Worm (Caenorhabditis elegans) whole organism, early embryonic: ENCODE measurements around the gene srx-2.

ENCODE experiments used
- B0310.2 ChIP-seq: sonication (generic microtip); optimal IDR thresholded peaks from 2 replicates; lab custom pipeline; 2016; ENCODE audit warnings: mild to moderate bottlenecking, missing genetic modification characterization, missing compliant biosample characterization
- aly-1 ChIP-seq: sonication (generic microtip); optimal IDR thresholded peaks from 2 replicates; lab custom pipeline; 2016; ENCODE audit warnings: missing genetic modification characterization, missing compliant biosample characterization
- ama-1 ChIP-seq: fragments of 150-350 bp; optimal IDR thresholded peaks from 2 replicates; lab custom pipeline; 2014
- ceh-13 ChIP-seq: fragments of 200-800 bp; sonication (Bioruptor generic); optimal IDR thresholded peaks from 2 replicates; lab custom pipeline; 2018; ENCODE audit warnings: mild to moderate bottlenecking, missing genetic modification characterization, missing compliant biosample characterization
- ceh-36 ChIP-seq: sonication (generic microtip); optimal IDR thresholded peaks from 2 replicates; lab custom pipeline; 2016; ENCODE audit warnings: missing genetic modification characterization, inconsistent platforms, missing compliant biosample characterization
- ets-7 ChIP-seq: sonication (generic microtip); optimal IDR thresholded peaks from 2 replicates; lab custom pipeline; 2016; ENCODE audit warnings: missing genotype, missing genetic modification characterization, missing compliant biosample characterization
- flt-1 ChIP-seq: fragments of 200-800 bp; sonication (Bioruptor generic); IDR thresholded peaks from 2 replicates; pipeline ENCODE4 v1.3.6; 2022; ENCODE audit warnings: missing genetic modification characterization, missing compliant biosample characterization
- hmbx-1 ChIP-seq: sonication (generic microtip); optimal IDR thresholded peaks from 2 replicates; lab custom pipeline; 2016; ENCODE audit warnings: mild to moderate bottlenecking, missing genetic modification characterization, missing compliant biosample characterization
- hmg-4 ChIP-seq: fragments of 200-800 bp; sonication (Bioruptor generic); optimal IDR thresholded peaks from 2 replicates; lab custom pipeline; 2018; ENCODE audit warnings: mild to moderate bottlenecking, missing genetic modification characterization, missing compliant biosample characterization
- hnd-1 ChIP-seq: sonication (generic microtip); optimal IDR thresholded peaks from 2 replicates; lab custom pipeline; 2016; ENCODE audit warnings: missing genetic modification characterization, missing compliant biosample characterization
- pes-1 ChIP-seq: fragments of 200-800 bp; sonication (Bioruptor generic); IDR thresholded peaks from 2 replicates; pipeline ENCODE4 v1.3.6; 2022; ENCODE audit warnings: missing genetic modification reagents, missing genetic modification characterization, missing compliant biosample characterization
- scrt-1 ChIP-seq: fragments of 200-800 bp; sonication (Bioruptor generic); IDR thresholded peaks from 2 replicates; pipeline ENCODE4 v1.3.6; 2022; ENCODE audit warnings: missing genetic modification characterization, missing compliant biosample characterization
- sea-1 ChIP-seq: fragments of 200-800 bp; sonication (Bioruptor generic); conservative IDR thresholded peaks from 2 replicates; pipeline ENCODE4 v1.3.6; 2022; ENCODE audit warnings: missing genetic modification characterization, missing compliant biosample characterization
- tbx-37 ChIP-seq: fragments of 200-800 bp; sonication (Bioruptor generic); conservative IDR thresholded peaks from 2 replicates; pipeline ENCODE4 v1.3.6; 2022; ENCODE audit warnings: missing genetic modification reagents, missing genetic modification characterization, missing compliant biosample characterization

- TF ChIP-seq ets-7 (tag; lab: Kevin White, UChicago) (no peak), B0310.2 (tag; lab: Kevin White, UChicago) (no peak), sea-1 (GFP tag; lab: Robert Waterston, UW) (no peak), hnd-1 (no peak), flt-1 (GFP tag; lab: Robert Waterston, UW) (no peak), ama-1 (lab: Kevin White, UChicago) (no peak), pes-1 (GFP tag; lab: Robert Waterston, UW) (no peak), aly-1 (tag; lab: Kevin White, UChicago) (no peak), tbx-37 (no peak), hmg-4 (no peak), ceh-36 (tag; lab: Kevin White, UChicago) (no peak), scrt-1 (no peak), ceh-13 (no peak), hmbx-1 (tag; lab: Kevin White, UChicago) (no peak)
Observed at ce11 chrV:9053969-9054368, 44.7 kb downstream of the srx-2 start, which contains the start of gene C25E10.8.
